Fruit fly (Drosophila melanogaster): ENCODE data around the gene CG42322.

CG42322 gene

DNA sequence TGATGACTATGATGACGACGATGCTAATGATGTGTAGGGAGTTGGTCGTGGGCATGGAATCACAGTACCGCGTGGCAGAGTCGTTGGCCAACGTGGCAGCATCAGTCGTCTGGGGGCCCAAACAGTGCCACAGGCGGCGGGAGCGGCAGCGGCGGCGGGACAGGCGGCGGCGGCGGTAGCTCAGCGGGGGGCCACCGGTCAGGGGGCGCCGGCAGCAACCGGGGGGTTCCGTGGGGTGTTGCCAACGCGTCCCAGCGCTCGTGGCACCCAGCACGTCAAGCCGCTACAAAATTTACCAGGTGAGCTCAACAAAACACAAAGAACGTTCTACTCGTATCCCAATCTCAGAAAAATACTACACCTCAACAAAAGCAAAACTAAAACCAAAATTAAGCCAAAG, 62.3 kb downstream of the CG42322 start:
- peak; percentile 5 for TF ChIP-seq Hey (tag; optimal IDR thresholded peaks at IDR 0.05)
- TF ChIP-seq Oaz (GFP tag; IDR thresholded peaks at IDR 0.05) = no peak
- peak; percentile 88 for TF ChIP-seq Hr39 (optimal IDR thresholded peaks at IDR 0.05)
- no peak for TF ChIP-seq gce (GFP tag; IDR thresholded peaks at IDR 0.05)

Measured in whole organism, embryonic.